Worm (Caenorhabditis elegans) whole organism, mixed stage, embryonic: ENCODE data around the gene col-116.

Experiments used
- blmp-1 ChIP-seq: fragments of 150-350 bp; optimal IDR thresholded peaks from 2 replicates; lab custom pipeline; 2014; ENCODE audit warnings: missing biosample characterization, missing genetic modification characterization
- ceh-43 ChIP-seq: fragments of 200-800 bp; sonication (Bioruptor generic); optimal IDR thresholded peaks from 2 replicates; lab custom pipeline; 2018; ENCODE audit warnings: mild to moderate bottlenecking, missing genetic modification characterization, moderate library complexity, missing compliant biosample characterization
- elt-1 ChIP-seq: sonication (generic microtip); optimal IDR thresholded peaks from 2 replicates; lab custom pipeline; 2017; ENCODE audit warnings: missing genetic modification characterization, mild to moderate bottlenecking, missing compliant biosample characterization, antibody characterized with exemption, moderate library complexity, borderline replicate concordance; ENCODE audit not compliant: insufficient read depth
- elt-3 ChIP-seq: fragments of 150-350 bp; optimal IDR thresholded peaks from 2 replicates; lab custom pipeline; 2014; ENCODE audit warnings: missing biosample characterization, missing genetic modification characterization
- flh-1 ChIP-seq: fragments of 200-800 bp; sonication (Bioruptor generic); optimal IDR thresholded peaks from 2 replicates; lab custom pipeline; 2018; ENCODE audit warnings: mild to moderate bottlenecking, missing genetic modification characterization, moderate library complexity, missing compliant biosample characterization
- lsy-2 ChIP-seq: fragments of 150-350 bp; optimal IDR thresholded peaks from 2 replicates; lab custom pipeline; 2014; ENCODE audit warnings: missing biosample characterization, missing genetic modification characterization
- nhr-12 ChIP-seq: fragments of 150-350 bp; optimal IDR thresholded peaks from 2 replicates; lab custom pipeline; 2014; ENCODE audit warnings: missing biosample characterization, missing genetic modification characterization
- nhr-2 ChIP-seq: fragments of 150-350 bp; optimal IDR thresholded peaks from 2 replicates; lab custom pipeline; 2014; ENCODE audit warnings: missing biosample characterization, missing genetic modification characterization
- nhr-237 ChIP-seq: fragments of 150-350 bp; optimal IDR thresholded peaks from 2 replicates; lab custom pipeline; 2014; ENCODE audit warnings: missing biosample characterization, missing genetic modification characterization
- nhr-76 ChIP-seq: sonication (generic microtip); optimal IDR thresholded peaks from 2 replicates; lab custom pipeline; 2017; ENCODE audit warnings: missing biosample characterization, missing genetic modification characterization
- snpc-4 ChIP-seq: fragments of 150-350 bp; optimal IDR thresholded peaks from 2 replicates; lab custom pipeline; 2014; ENCODE audit warnings: missing biosample characterization, missing genetic modification characterization
- unc-39 ChIP-seq: fragments of 150-350 bp; optimal IDR thresholded peaks from 2 replicates; lab custom pipeline; 2014; ENCODE audit warnings: missing biosample characterization, missing genetic modification characterization
- ztf-11 ChIP-seq: fragments of 150-350 bp; optimal IDR thresholded peaks from 2 replicates; lab custom pipeline; 2014; ENCODE audit warnings: missing biosample characterization, missing genetic modification characterization

ce11 chrIV:8376923-8377322 lies 21.2 kb downstream of the col-116 start:
- TF ChIP-seq nhr-2, result no peak
- TF ChIP-seq unc-39 (tag; lab: Kevin White, UChicago), result no peak
- no peak for TF ChIP-seq ceh-43 (GFP tag; lab: Kevin White, UChicago)
- no peak for TF ChIP-seq elt-1
- no peak for TF ChIP-seq blmp-1 (tag; lab: Kevin White, UChicago)
- no peak for TF ChIP-seq flh-1 (GFP tag; lab: Kevin White, UChicago)
- no peak for TF ChIP-seq elt-3
- no peak for TF ChIP-seq nhr-237
- TF ChIP-seq snpc-4 (tag; lab: Kevin White, UChicago), result no peak
- no peak for TF ChIP-seq ztf-11
- TF ChIP-seq lsy-2 (tag; lab: Kevin White, UChicago), result no peak
- no peak for TF ChIP-seq nhr-76 (tag; lab: Kevin White, UChicago)
- no peak for TF ChIP-seq nhr-12 (tag; lab: Kevin White, UChicago)
